Fruit fly (Drosophila melanogaster) whole organism, wandering third instar larva: ENCODE data around the gene CG12679.

Experiments used
- Abd-B ChIP-seq: fragments of >200 bp; optimal IDR thresholded peaks from 2 replicates; lab custom pipeline; 2017; ENCODE audit warnings: missing biosample characterization, missing genetic modification characterization
- CG9705 ChIP-seq: fragments of 200-800 bp; sonication (Bioruptor generic); optimal IDR thresholded peaks from 2 replicates; lab custom pipeline; 2018; ENCODE audit warnings: missing biosample characterization, mild to moderate bottlenecking, missing genetic modification characterization
- CrebA ChIP-seq: fragments of 200-800 bp; sonication (Bioruptor generic); optimal IDR thresholded peaks from 2 replicates; lab custom pipeline; 2016; ENCODE audit warnings: missing biosample characterization, mild to moderate bottlenecking, missing genetic modification characterization, borderline replicate concordance
- Dif ChIP-seq: fragments of 200-275, 200-300 bp; sonication (Bioruptor generic); optimal IDR thresholded peaks from 2 replicates; lab custom pipeline; 2018; ENCODE audit warnings: missing biosample characterization, missing genetic modification characterization; ENCODE audit not compliant: partially characterized antibody
- GATAd ChIP-seq: sonication (Bioruptor generic); optimal IDR thresholded peaks from 2 replicates; lab custom pipeline; 2016; ENCODE audit warnings: missing biosample characterization, missing genetic modification characterization
- HLH106 ChIP-seq: fragments of 200-800 bp; optimal IDR thresholded peaks from 3 replicates; lab custom pipeline; 2019; ENCODE audit warnings: missing biosample characterization, mild to moderate bottlenecking, missing genetic modification characterization, moderate library complexity
- Hr78 ChIP-seq: fragments of >200 bp; optimal IDR thresholded peaks from 2 replicates; lab custom pipeline; 2017; ENCODE audit warnings: missing biosample characterization, missing genetic modification characterization
- Hr83 ChIP-seq: fragments of 200-300 bp; sonication (Bioruptor generic); optimal IDR thresholded peaks from 2 replicates; lab custom pipeline; 2016; ENCODE audit warnings: missing biosample characterization, mild to moderate bottlenecking, missing genetic modification characterization, moderate library complexity; ENCODE audit not compliant: poor library complexity, severe bottlenecking
- Myc ChIP-seq: fragments of >200 bp; optimal IDR thresholded peaks from 2 replicates; lab custom pipeline; 2017
- OdsH ChIP-seq: fragments of 200-800 bp; sonication (Bioruptor generic); optimal IDR thresholded peaks from 2 replicates; lab custom pipeline; 2016; ENCODE audit warnings: missing biosample characterization, mild to moderate bottlenecking, missing genetic modification characterization
- Sp1 ChIP-seq: fragments of 200-800 bp; sonication (Bioruptor generic); optimal IDR thresholded peaks from 3 replicates; lab custom pipeline; 2019; ENCODE audit warnings: missing biosample characterization, mild to moderate bottlenecking, missing genetic modification characterization, moderate library complexity
- Vsx2 ChIP-seq: fragments of 200-300, 225-300 bp; sonication (Bioruptor generic); optimal IDR thresholded peaks from 2 replicates; lab custom pipeline; 2018; ENCODE audit warnings: missing biosample characterization, missing genetic modification characterization; ENCODE audit not compliant: partially characterized antibody
- br ChIP-seq: fragments of 200-800 bp; sonication (Bioruptor generic); optimal IDR thresholded peaks from 2 replicates; lab custom pipeline; 2016; ENCODE audit warnings: missing biosample characterization, missing genetic modification characterization
- brk ChIP-seq: fragments of 200-800 bp; sonication (Bioruptor generic); optimal IDR thresholded peaks from 2 replicates; lab custom pipeline; 2016; ENCODE audit warnings: missing biosample characterization, mild to moderate bottlenecking, missing genetic modification characterization
- dl ChIP-seq, 2 experiments: fragments of 175-275, 200-275 bp in 1 of 2; fragments of 200-275 bp in 1 of 2; sonication (Bioruptor generic); optimal IDR thresholded peaks; lab custom pipeline; 2018; ENCODE audit warnings: mild to moderate bottlenecking in 2 of 2, missing biosample characterization in 2 of 2, missing genetic modification characterization in 2 of 2, moderate library complexity in 2 of 2; ENCODE audit not compliant: partially characterized antibody in 2 of 2, insufficient read depth in 1 of 2
- dmrt93B ChIP-seq: fragments of 200-800 bp; sonication (Bioruptor generic); optimal IDR thresholded peaks from 2 replicates; lab custom pipeline; 2018; ENCODE audit warnings: missing biosample characterization, mild to moderate bottlenecking, missing genetic modification characterization
- dsf ChIP-seq: sonication (Bioruptor generic); optimal IDR thresholded peaks from 2 replicates; lab custom pipeline; 2016; ENCODE audit warnings: missing biosample characterization, missing genetic modification characterization, borderline replicate concordance
- ey ChIP-seq: fragments of 200-800 bp; sonication (Bioruptor generic); optimal IDR thresholded peaks from 2 replicates; lab custom pipeline; 2016; ENCODE audit warnings: missing biosample characterization, missing genetic modification characterization
- foxo ChIP-seq, 2 experiments: fragments of 200-800 bp; sonication (Bioruptor generic); optimal IDR thresholded peaks; 2 replicates in 1 of 2; 3 replicates in 1 of 2; lab custom pipeline; 2016 to 2017; ENCODE audit warnings: missing biosample characterization in 2 of 2, missing genetic modification characterization in 2 of 2
- fru ChIP-seq: fragments of 200-800 bp; sonication (Bioruptor generic); optimal IDR thresholded peaks from 3 replicates; lab custom pipeline; 2016; ENCODE audit warnings: missing biosample characterization, mild to moderate bottlenecking, missing genetic modification characterization
- h ChIP-seq: fragments of 200-800 bp; sonication (Bioruptor generic); optimal IDR thresholded peaks from 3 replicates; lab custom pipeline; 2016; ENCODE audit warnings: missing biosample characterization, mild to moderate bottlenecking, missing genetic modification characterization
- jim ChIP-seq: fragments of 175-275, 200-325 bp; sonication (Bioruptor generic); optimal IDR thresholded peaks from 2 replicates; lab custom pipeline; 2016; ENCODE audit warnings: missing biosample characterization, mild to moderate bottlenecking, missing genetic modification characterization
- psq ChIP-seq: fragments of 200-800 bp; sonication (Bioruptor generic); optimal IDR thresholded peaks from 3 replicates; lab custom pipeline; 2017; ENCODE audit warnings: missing biosample characterization, mild to moderate bottlenecking, missing genetic modification characterization, moderate library complexity
- rgr ChIP-seq: fragments of 200-800 bp; sonication (Bioruptor generic); optimal IDR thresholded peaks from 3 replicates; lab custom pipeline; 2016; ENCODE audit warnings: missing biosample characterization, mild to moderate bottlenecking, missing genetic modification characterization
- sage ChIP-seq: fragments of 200-800 bp; sonication (Bioruptor generic); optimal IDR thresholded peaks from 2 replicates; lab custom pipeline; 2016; ENCODE audit warnings: missing biosample characterization, mild to moderate bottlenecking, missing genetic modification characterization
- sv ChIP-seq: fragments of 200-800 bp; sonication (Bioruptor generic); optimal IDR thresholded peaks from 3 replicates; lab custom pipeline; 2016; ENCODE audit warnings: missing biosample characterization, missing genetic modification characterization
- tai ChIP-seq: sonication (Bioruptor generic); optimal IDR thresholded peaks from 2 replicates; lab custom pipeline; 2016; ENCODE audit warnings: missing biosample characterization, missing genetic modification characterization
- usp ChIP-seq: fragments of >200 bp; optimal IDR thresholded peaks from 2 replicates; lab custom pipeline; 2017; ENCODE audit warnings: missing biosample characterization, missing genetic modification characterization
- woc ChIP-seq: sonication (Bioruptor generic); optimal IDR thresholded peaks from 2 replicates; lab custom pipeline; 2016; ENCODE audit warnings: missing biosample characterization, mild to moderate bottlenecking, missing genetic modification characterization

CG12679 gene

DNA sequence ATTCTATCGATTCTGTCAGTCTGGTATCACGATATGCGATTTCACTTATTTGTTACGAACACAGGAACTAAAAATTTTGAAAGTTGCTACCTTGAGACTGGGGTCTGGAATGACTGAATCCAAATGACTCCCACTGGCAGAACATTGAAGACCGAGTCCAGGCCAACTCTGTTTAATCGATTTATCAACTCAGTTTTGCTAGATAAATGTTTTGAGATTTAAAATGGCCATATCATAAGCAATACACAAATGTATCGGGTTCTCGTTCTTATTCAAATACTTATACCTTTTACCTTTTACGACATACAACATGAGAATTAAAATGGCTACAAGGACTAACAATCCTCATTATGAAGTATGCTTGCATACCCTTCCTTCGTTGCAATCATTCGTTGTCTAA, at the start of gene CG12679:
Gene CG12679, minus strand, starts transcription at position 101 of the 400 bp plus-strand sequence.
- TF ChIP-seq Sp1 (GFP tag; lab: Kevin White, UChicago), result no peak
- no peak for TF ChIP-seq OdsH (GFP tag; lab: Kevin White, UChicago)
- no peak for TF ChIP-seq tai
- no peak for TF ChIP-seq Abd-B
- no peak for TF ChIP-seq sv (GFP tag; lab: Kevin White, UChicago)
- TF ChIP-seq sage (GFP tag; lab: Kevin White, UChicago), result no peak
- TF ChIP-seq Hr78 (GFP tag; lab: Kevin White, UChicago), result no peak

DNA sequence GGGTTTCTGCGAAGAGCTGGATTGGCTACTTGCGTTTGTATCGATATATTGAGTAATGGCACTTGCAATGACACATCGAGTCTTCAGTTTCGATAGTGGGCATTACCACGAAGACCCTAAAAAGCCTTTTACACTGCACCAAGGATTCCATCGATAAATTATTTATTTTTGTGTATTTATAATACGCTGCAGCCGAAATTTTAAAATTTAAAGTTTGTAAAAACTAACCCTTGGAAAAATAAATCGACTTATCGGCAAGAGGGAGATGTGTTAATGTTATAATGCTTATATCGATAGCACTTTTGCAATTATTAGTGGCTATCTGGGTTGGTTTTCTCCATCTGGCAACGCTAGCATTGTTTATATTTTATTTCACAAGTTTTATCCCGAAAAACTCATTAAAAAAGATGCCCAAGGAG, 47.4 kb upstream of the CG12679 start, which contains the start of the genes Pp4-19C and cactin:
Gene Pp4-19C, minus strand, starts transcription at position 256 of the 419 bp plus-strand sequence.
Gene cactin, plus strand, starts transcription at position 323 of the 419 bp plus-strand sequence.
- TF ChIP-seq rgr (GFP tag; lab: Kevin White, UChicago), result peak; percentile 40
- TF ChIP-seq ey (GFP tag; lab: Kevin White, UChicago), result peak; percentile 40
- TF ChIP-seq Dif (GFP tag; lab: Kevin White, UChicago), result no peak
- no peak for TF ChIP-seq brk (GFP tag; lab: Kevin White, UChicago)
- peak in 1 of 2 experiments; percentile 36 for TF ChIP-seq foxo (GFP tag; optimal IDR thresholded peaks at IDR 0.05; lab: Kevin White, UChicago)
- TF ChIP-seq usp (GFP tag; lab: Kevin White, UChicago), result no peak
- no peak for TF ChIP-seq CG9705
- TF ChIP-seq psq, result peak; percentile 12
- TF ChIP-seq h, result peak; percentile 47

DNA sequence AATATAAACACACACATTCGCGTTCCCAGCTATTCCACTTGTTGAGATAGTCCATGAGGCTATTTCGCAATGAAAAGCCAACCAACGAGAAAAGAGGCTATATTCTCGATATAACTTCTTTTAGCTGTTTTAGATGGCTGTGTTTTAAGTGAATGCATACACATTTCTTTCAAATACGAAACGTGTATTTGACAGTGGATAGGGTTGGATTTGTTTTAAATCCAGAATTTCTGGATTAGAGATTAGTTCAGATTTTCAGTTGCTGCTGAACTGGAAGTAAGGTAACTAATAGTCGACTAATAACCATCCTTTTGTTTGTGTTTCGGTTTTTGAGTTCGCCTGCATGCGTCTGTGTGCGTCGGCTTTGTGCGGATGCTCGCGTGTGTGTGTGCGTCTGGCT, 46.8 kb upstream of the CG12679 start:
- TF ChIP-seq ey (GFP tag; lab: Kevin White, UChicago) (no peak), fru (no peak), h (no peak), HLH106 (tag; lab: Kevin White, UChicago) (no peak), dsf (GFP tag; lab: Kevin White, UChicago) (no peak), brk (GFP tag; lab: Kevin White, UChicago) (no peak), sv (GFP tag; lab: Kevin White, UChicago) (no peak), Dif (GFP tag; lab: Kevin White, UChicago) (no peak), jim (no peak), GATAd (no peak), Hr78 (GFP tag; lab: Kevin White, UChicago) (no peak), CrebA (GFP tag; lab: Kevin White, UChicago) (no peak), dmrt93B (no peak), sage (GFP tag; lab: Kevin White, UChicago) (no peak)

DNA sequence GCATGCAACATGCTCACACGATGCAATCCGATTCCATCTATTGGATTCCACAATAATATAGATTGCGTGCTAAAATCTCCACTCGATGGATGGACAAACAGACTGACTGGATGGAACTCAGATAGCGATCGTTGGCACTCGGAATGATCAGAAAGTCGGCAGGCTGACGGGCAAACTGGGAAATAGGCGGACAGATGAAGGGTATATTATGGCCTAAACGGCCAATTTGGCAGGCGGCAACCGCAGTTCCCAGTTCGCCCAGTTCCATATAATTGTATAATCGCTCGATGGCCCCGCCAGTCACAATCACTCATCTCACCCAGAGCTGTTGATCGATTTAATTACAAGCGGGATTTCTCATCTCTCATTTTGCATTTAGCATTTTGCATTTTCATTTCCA, 43.0 kb upstream of the CG12679 start, which contains the start of gene Obp19d:
Gene Obp19d, plus strand, starts transcription at position 301 of the 400 bp plus-strand sequence.
- no peak for TF ChIP-seq woc (GFP tag; lab: Kevin White, UChicago)

DNA sequence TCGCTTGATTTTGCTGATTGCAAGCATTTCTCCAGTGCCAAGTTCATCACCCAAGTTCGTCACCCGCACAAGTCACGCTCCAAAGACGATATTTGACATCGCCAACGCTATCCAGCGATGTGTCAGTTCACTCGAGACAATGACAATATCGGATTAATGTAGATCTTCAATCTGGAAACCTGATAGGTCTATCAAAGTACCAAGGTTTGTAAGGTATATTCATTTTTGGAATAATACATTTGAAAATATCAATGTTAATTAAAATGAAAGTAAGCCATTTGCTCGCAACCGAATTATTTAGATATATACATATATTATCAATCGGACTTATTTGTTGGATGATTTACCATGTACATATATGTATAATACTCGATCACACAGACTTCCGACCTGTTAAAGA, 42.5 kb upstream of the CG12679 start, which contains the start of gene Obp19c:
Gene Obp19c, minus strand, starts transcription at position 101 of the 400 bp plus-strand sequence.
- TF ChIP-seq br (GFP tag; lab: Kevin White, UChicago), result no peak
- no peak for TF ChIP-seq sage (GFP tag; lab: Kevin White, UChicago)
- no peak for TF ChIP-seq Vsx2

DNA sequence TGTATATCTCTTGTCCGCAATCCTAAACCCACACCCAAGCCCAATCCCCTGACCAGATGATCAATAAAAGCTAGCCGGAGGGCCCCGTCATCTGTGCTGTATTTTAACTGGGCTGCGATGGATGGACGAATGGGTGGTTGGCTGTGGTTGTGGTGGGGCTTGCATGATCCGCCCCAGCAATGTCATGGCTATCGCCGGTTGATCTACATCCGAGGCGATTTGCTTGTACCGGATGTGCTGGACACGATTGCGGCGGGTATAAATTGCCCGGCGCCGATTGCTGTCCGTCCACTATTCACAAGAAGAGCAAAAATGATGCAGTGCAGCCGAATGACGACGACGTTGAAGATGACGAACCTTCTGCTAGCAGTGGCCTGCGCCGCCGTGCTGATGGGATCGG, 40.1 kb upstream of the CG12679 start, which contains the start of gene Obp19b:
Gene Obp19b, plus strand, starts transcription at position 301 of the 400 bp plus-strand sequence.
- TF ChIP-seq usp (GFP tag; lab: Kevin White, UChicago) (no peak), Dif (GFP tag; lab: Kevin White, UChicago) (no peak), OdsH (GFP tag; lab: Kevin White, UChicago) (no peak), Hr83 (GFP tag; lab: Kevin White, UChicago) (no peak), Abd-B (no peak), HLH106 (tag; lab: Kevin White, UChicago) (no peak), Myc (lab: Kevin White, UChicago) (no peak), h (no peak), dl (GFP tag; optimal IDR thresholded peaks at IDR 0.05; lab: Kevin White, UChicago; ENCODE audit: insufficient read depth in 1 of 2, partially characterized antibody in 2 of 2) (no peak)
- TF ChIP-seq, all 38 proteins: peak for 0
